Fruit fly (Drosophila melanogaster) whole organism, embryonic: Measurements from ENCODE around the gene Cyp311a1.

Source experiments
- Antp ChIP-seq: fragments of 200-800 bp; sonication (Bioruptor generic); optimal IDR thresholded peaks from 3 replicates; lab custom pipeline; 2016; ENCODE audit warnings: missing biosample characterization, missing genetic modification characterization
- BEAF-32 ChIP-seq: fragments of 200-800 bp; sonication (Bioruptor generic); optimal IDR thresholded peaks from 3 replicates; lab custom pipeline; 2017; ENCODE audit warnings: missing biosample characterization, missing genetic modification characterization, mild to moderate bottlenecking, moderate library complexity, missing genetic modification reagents
- Bteb2 ChIP-seq: fragments of 200-800 bp; sonication (Bioruptor generic); optimal IDR thresholded peaks from 2 replicates; lab custom pipeline; 2016; ENCODE audit warnings: missing biosample characterization, missing genetic modification characterization
- CG11504 ChIP-seq: fragments of 200-800 bp; sonication (Bioruptor generic); optimal IDR thresholded peaks from 3 replicates; lab custom pipeline; 2019; ENCODE audit warnings: missing biosample characterization, mild to moderate bottlenecking, missing genetic modification characterization, moderate library complexity
- CG12219 ChIP-seq: fragments of 200-800 bp; sonication (Bioruptor generic); optimal IDR thresholded peaks from 3 replicates; lab custom pipeline; 2018; ENCODE audit warnings: missing biosample characterization, mild to moderate bottlenecking, missing genetic modification characterization
- CG13287 ChIP-seq: fragments of 200-800 bp; sonication (Bioruptor generic); IDR thresholded peaks from 2 replicates; pipeline ENCODE4 v1.3.6; 2022; ENCODE audit warnings: missing biosample characterization, missing genetic modification characterization; ENCODE audit not compliant: partially characterized antibody
- CG18599 ChIP-seq: fragments of 200-800 bp; sonication (Bioruptor generic); optimal IDR thresholded peaks from 3 replicates; lab custom pipeline; 2017; ENCODE audit warnings: missing biosample characterization, missing genetic modification characterization, mild to moderate bottlenecking, moderate library complexity, missing genetic modification reagents
- CG32767 ChIP-seq: fragments of 200-800 bp; sonication (Bioruptor generic); IDR thresholded peaks from 2 replicates; pipeline ENCODE4 v1.3.6; 2022; ENCODE audit warnings: missing biosample characterization, missing genetic modification characterization
- CG3995 ChIP-seq: fragments of 200-800 bp; sonication (Bioruptor generic); optimal IDR thresholded peaks from 3 replicates; lab custom pipeline; 2016; ENCODE audit warnings: missing biosample characterization, missing genetic modification characterization
- CG6254 ChIP-seq: fragments of 200-800 bp; sonication (Bioruptor generic); optimal IDR thresholded peaks from 3 replicates; lab custom pipeline; 2017; ENCODE audit warnings: mild to moderate bottlenecking, missing biosample characterization, missing genetic modification reagents, missing genetic modification characterization
- CG9797 ChIP-seq: fragments of 200-800 bp; sonication (Bioruptor generic); optimal IDR thresholded peaks from 3 replicates; lab custom pipeline; 2018; ENCODE audit warnings: missing biosample characterization, mild to moderate bottlenecking, missing genetic modification characterization
- CG9876 ChIP-seq: fragments of 200-800 bp; sonication (Bioruptor generic); optimal IDR thresholded peaks from 2 replicates; lab custom pipeline; 2016; ENCODE audit warnings: missing biosample characterization, missing genetic modification characterization
- CG9932 ChIP-seq: fragments of 200-800 bp; sonication (Bioruptor generic); IDR thresholded peaks from 2 replicates; pipeline ENCODE4 v1.3.6; 2022; ENCODE audit warnings: missing biosample characterization, missing genetic modification characterization
- CkIIα-i1 ChIP-seq: fragments of 200-800 bp; sonication (Bioruptor generic); IDR thresholded peaks from 2 replicates; pipeline ENCODE4 v1.3.6; 2022; ENCODE audit warnings: missing biosample characterization, missing genetic modification characterization
- Dbx ChIP-seq: fragments of 200-800 bp; sonication (Bioruptor generic); IDR thresholded peaks from 3 replicates; pipeline ENCODE4 v1.3.6; 2022; ENCODE audit warnings: missing biosample characterization, missing genetic modification characterization
- Dip3 ChIP-seq: fragments of 200-800 bp; sonication (Bioruptor generic); optimal IDR thresholded peaks from 3 replicates; lab custom pipeline; 2016; ENCODE audit warnings: missing biosample characterization, missing genetic modification characterization
- Doc3 ChIP-seq: fragments of 200-800 bp; sonication (Bioruptor generic); IDR thresholded peaks from 3 replicates; pipeline ENCODE4 v1.3.6; 2022; ENCODE audit warnings: missing biosample characterization, missing genetic modification characterization; ENCODE audit not compliant: partially characterized antibody
- Dref ChIP-seq: fragments of 200-800 bp; sonication (Bioruptor generic); IDR thresholded peaks from 2 replicates; pipeline ENCODE4 v1.3.6; 2022; ENCODE audit warnings: missing biosample characterization, missing genetic modification characterization
- GATAe ChIP-seq: fragments of 200-800 bp; sonication (Bioruptor generic); conservative IDR thresholded peaks from 2 replicates; pipeline ENCODE4 v1.3.6; 2022; ENCODE audit warnings: missing biosample characterization, missing genetic modification characterization
- H15 ChIP-seq: fragments of 200-800 bp; sonication (Bioruptor generic); IDR thresholded peaks from 3 replicates; pipeline ENCODE4 v1.3.6; 2022; ENCODE audit warnings: missing biosample characterization, missing genetic modification characterization
- H2.0 ChIP-seq: fragments of 200-800 bp; sonication (Bioruptor generic); IDR thresholded peaks from 2 replicates; pipeline ENCODE4 v1.3.6; 2022; ENCODE audit warnings: missing biosample characterization, missing genetic modification characterization
- Hmr ChIP-seq: fragments of 200-800 bp; sonication (Bioruptor generic); optimal IDR thresholded peaks from 3 replicates; lab custom pipeline; 2017; ENCODE audit warnings: mild to moderate bottlenecking, missing biosample characterization, missing genetic modification reagents, missing genetic modification characterization
- Lpt ChIP-seq: fragments of >200 bp; optimal IDR thresholded peaks from 2 replicates; lab custom pipeline; 2018; ENCODE audit warnings: missing biosample characterization, missing genetic modification characterization
- MESR4 ChIP-seq: fragments of 200-800 bp; sonication (Bioruptor generic); optimal IDR thresholded peaks from 2 replicates; lab custom pipeline; 2018; ENCODE audit warnings: missing biosample characterization, mild to moderate bottlenecking, missing genetic modification characterization, moderate library complexity
- Med ChIP-seq: fragments of 200-800 bp; sonication (Bioruptor generic); peaks from one replicate; lab custom pipeline; 2016; ENCODE audit warnings: missing biosample characterization, missing genetic modification characterization, mild to moderate bottlenecking, inconsistent platforms, moderate library complexity
- Opbp ChIP-seq: fragments of 200-800 bp; sonication (Bioruptor generic); IDR thresholded peaks from 3 replicates; pipeline ENCODE4 v1.3.6; 2022; ENCODE audit warnings: missing biosample characterization, missing genetic modification characterization; ENCODE audit not compliant: partially characterized antibody
- YL-1 ChIP-seq: fragments of 200-800 bp; sonication (Bioruptor generic); optimal IDR thresholded peaks from 3 replicates; lab custom pipeline; 2017; ENCODE audit warnings: missing biosample characterization, mild to moderate bottlenecking, missing genetic modification characterization
- amos ChIP-seq: fragments of 200-800 bp; sonication (Bioruptor generic); IDR thresholded peaks from 2 replicates; pipeline ENCODE4 v1.3.6; 2022; ENCODE audit warnings: missing biosample characterization, missing genetic modification characterization; ENCODE audit not compliant: partially characterized antibody
- br ChIP-seq: fragments of >200 bp; optimal IDR thresholded peaks from 2 replicates; lab custom pipeline; 2017
- cato ChIP-seq: fragments of 200-800 bp; sonication (Bioruptor generic); optimal IDR thresholded peaks from 2 replicates; lab custom pipeline; 2016; ENCODE audit warnings: missing biosample characterization, missing genetic modification characterization, borderline replicate concordance
- caup ChIP-seq: fragments of 200-800 bp; sonication (Bioruptor generic); optimal IDR thresholded peaks from 3 replicates; lab custom pipeline; 2017; ENCODE audit warnings: missing biosample characterization, mild to moderate bottlenecking, missing genetic modification characterization, moderate library complexity; ENCODE audit not compliant: severe bottlenecking
- dati ChIP-seq: fragments of 200-800 bp; sonication (Bioruptor generic); IDR thresholded peaks from 2 replicates; pipeline ENCODE4 v1.3.6; 2022; ENCODE audit warnings: missing biosample characterization, missing genetic modification characterization
- dpn ChIP-seq, 2 experiments: fragments of 200-800 bp; sonication (Bioruptor generic); optimal IDR thresholded peaks; 3 replicates each; lab custom pipeline; 2016; ENCODE audit warnings: missing biosample characterization in 2 of 2, missing genetic modification characterization in 2 of 2
- eve ChIP-seq, 2 experiments: fragments of >200 bp; optimal IDR thresholded peaks; 2 replicates each; lab custom pipeline; 2017; ENCODE audit warnings: missing biosample characterization in 2 of 2, missing genetic modification characterization in 2 of 2
- fu2 ChIP-seq: fragments of 200-800 bp; sonication (Bioruptor generic); optimal IDR thresholded peaks from 2 replicates; lab custom pipeline; 2016; ENCODE audit warnings: missing biosample characterization, missing genetic modification characterization
- gce ChIP-seq: fragments of 200-800 bp; sonication (Bioruptor generic); IDR thresholded peaks from 3 replicates; pipeline ENCODE4 v1.3.6; 2022; ENCODE audit warnings: missing biosample characterization, missing genetic modification characterization
- gfzf ChIP-seq: fragments of 200-800 bp; sonication (Bioruptor generic); optimal IDR thresholded peaks from 2 replicates; lab custom pipeline; 2016; ENCODE audit warnings: missing biosample characterization, mild to moderate bottlenecking, missing genetic modification characterization, moderate library complexity
- gt ChIP-seq: fragments of 200-800 bp; sonication (Bioruptor generic); IDR thresholded peaks from 2 replicates; pipeline ENCODE4 v1.3.6; 2022; ENCODE audit warnings: missing biosample characterization, missing genetic modification characterization
- hb ChIP-seq: fragments of 200-800 bp; sonication (Bioruptor generic); IDR thresholded peaks from 3 replicates; pipeline ENCODE4 v1.3.6; 2022; ENCODE audit warnings: missing biosample characterization, missing genetic modification characterization; ENCODE audit not compliant: partially characterized antibody
- hkb ChIP-seq, 2 experiments: fragments of 200-800 bp in 1 of 2; fragments of >200 bp in 1 of 2; sonication (Bioruptor generic) in 1 of 2; IDR thresholded peaks in 1 of 2; optimal IDR thresholded peaks in 1 of 2; 2 replicates each; pipeline versions ENCODE4 v1.3.6 to Lab custom; 2017 to 2022; ENCODE audit warnings: missing biosample characterization in 1 of 2, missing genetic modification characterization in 1 of 2
- jumu ChIP-seq: fragments of 200-800 bp; sonication (Bioruptor generic); optimal IDR thresholded peaks from 3 replicates; lab custom pipeline; 2016; ENCODE audit warnings: missing biosample characterization, missing genetic modification characterization
- nom ChIP-seq: fragments of 200-800 bp; sonication (Bioruptor generic); optimal IDR thresholded peaks from 2 replicates; lab custom pipeline; 2017; ENCODE audit warnings: missing biosample characterization, missing genetic modification characterization, mild to moderate bottlenecking, moderate library complexity, missing genetic modification reagents
- oc ChIP-seq: fragments of 200-800 bp; sonication (Bioruptor generic); optimal IDR thresholded peaks from 2 replicates; lab custom pipeline; 2018; ENCODE audit warnings: missing biosample characterization, mild to moderate bottlenecking, missing genetic modification characterization, moderate library complexity
- pzg ChIP-seq: fragments of 200-800 bp; sonication (Bioruptor generic); optimal IDR thresholded peaks from 3 replicates; lab custom pipeline; 2018; ENCODE audit warnings: missing biosample characterization, mild to moderate bottlenecking, missing genetic modification characterization, moderate library complexity
- run ChIP-seq: fragments of 200-800 bp; sonication (Bioruptor generic); optimal IDR thresholded peaks from 3 replicates; lab custom pipeline; 2018; ENCODE audit warnings: missing biosample characterization, mild to moderate bottlenecking, missing genetic modification characterization
- tgo ChIP-seq: fragments of 200-800 bp; sonication (Bioruptor generic); IDR thresholded peaks from 3 replicates; pipeline ENCODE4 v1.3.6; 2022; ENCODE audit warnings: missing biosample characterization, missing genetic modification characterization
- zen ChIP-seq: fragments of 200-800 bp; sonication (Bioruptor generic); optimal IDR thresholded peaks from 3 replicates; lab custom pipeline; 2018; ENCODE audit warnings: missing biosample characterization, mild to moderate bottlenecking, missing genetic modification characterization, moderate library complexity

Cyp311a1 gene

dm6 chrX:12017815-12018439 lies 13.3 kb downstream of the Cyp311a1 start, which contains the start of gene Chrac-16 (continued):
- TF ChIP-seq GATAe = no peak
- peak; percentile 71 for TF ChIP-seq CG13287 (GFP tag; lab: Robert Waterston, UW)
- peak; percentile 62 for TF ChIP-seq Med
- TF ChIP-seq MESR4 = peak; percentile 65
- peak; percentile 74 for TF ChIP-seq BEAF-32
- peak; percentile 79 for TF ChIP-seq Opbp (GFP tag; lab: Robert Waterston, UW)
- TF ChIP-seq gfzf (GFP tag; lab: Kevin White, UChicago) = peak; percentile 20
- peak; percentile 73 for TF ChIP-seq hb (GFP tag; lab: Robert Waterston, UW)
- peak; percentile 29 for TF ChIP-seq pzg (GFP tag; lab: Kevin White, UChicago)
- TF ChIP-seq Dref (GFP tag; lab: Robert Waterston, UW) = peak; percentile 76
- peak; percentile 2 for TF ChIP-seq CG3995 (GFP tag; lab: Kevin White, UChicago)
- TF ChIP-seq CG9932 (GFP tag; lab: Robert Waterston, UW) = peak; percentile 19; the same call in 1 of the 2 replicates
- peak; percentile 81 for TF ChIP-seq amos (GFP tag; lab: Robert Waterston, UW)

dm6 chrX:12014800-12015389 lies 16.4 kb downstream of the Cyp311a1 start:
- TF ChIP-seq YL-1 (GFP tag; lab: Kevin White, UChicago) (no peak), CG18599 (peak; percentile 29), Lpt (GFP tag; lab: Kevin White, UChicago) (no peak), jumu (GFP tag; lab: Kevin White, UChicago) (no peak), Hmr (GFP tag; lab: Kevin White, UChicago) (no peak), Antp (GFP tag; lab: Kevin White, UChicago) (no peak), oc (no peak), CG3995 (GFP tag; lab: Kevin White, UChicago) (no peak), dpn (GFP tag; optimal IDR thresholded peaks at IDR 0.05; lab: Kevin White, UChicago) (peak in 1 of 2 experiments; percentile 2), hkb (optimal IDR thresholded peaks at IDR 0.05; lab: Kevin White, UChicago) (no peak), hkb (GFP tag; IDR thresholded peaks at IDR 0.05; lab: Robert Waterston, UW) (0 out of 2 replicates have a peak, but pooled peaks have one; percentile 39), nom (GFP tag; lab: Kevin White, UChicago) (peak; percentile 12), Dbx (GFP tag; lab: Robert Waterston, UW) (no peak), eve (GFP tag; optimal IDR thresholded peaks at IDR 0.05; lab: Kevin White, UChicago) (no peak), cato (no peak), CG9797 (no peak), CG6254 (GFP tag; lab: Kevin White, UChicago) (peak; percentile 2), zen (tag; lab: Kevin White, UChicago) (no peak), H15 (0 out of 3 replicates have a peak, but pooled peaks have one; percentile 7), br (lab: Kevin White, UChicago) (no peak), CG12219 (GFP tag; lab: Kevin White, UChicago) (no peak), Med (peak; percentile 82), Bteb2 (GFP tag; lab: Kevin White, UChicago) (no peak), Dip3 (GFP tag; lab: Kevin White, UChicago) (no peak), dati (GFP tag; lab: Robert Waterston, UW) (no peak), CG11504 (tag; lab: Kevin White, UChicago) (no peak), Doc3 (GFP tag; lab: Robert Waterston, UW) (no peak), CG32767 (no peak), CG9876 (no peak), H2.0 (peak; percentile 30), run (tag; lab: Kevin White, UChicago) (no peak), fu2 (GFP tag; lab: Kevin White, UChicago) (no peak), caup (GFP tag; lab: Kevin White, UChicago) (no peak), tgo (GFP tag; lab: Robert Waterston, UW) (peak; percentile 20; the same call in 1 of the 3 replicates), gce (GFP tag; lab: Robert Waterston, UW) (0 out of 3 replicates have a peak, but pooled peaks have one; percentile 4), CkIIα-i1 (GFP tag; lab: Robert Waterston, UW) (no peak), gt (no peak)
